Fruit fly (Drosophila melanogaster): Measurements from ENCODE around the gene PolD1.
A peak's percentile ranks its signal among the peaks of the same experiment; 100 is the strongest.

Gene PolD1

dm6 chr3L:16026065-16026789 lies 38.6 kb upstream of the PolD1 start (continued):
- peak; percentile 7 for TF ChIP-seq CG3065 (GFP tag; optimal IDR thresholded peaks at IDR 0.05)
- peak; percentile 36 for TF ChIP-seq CG7556 (GFP tag; optimal IDR thresholded peaks at IDR 0.05)
- no peak for TF ChIP-seq Oaz (GFP tag; IDR thresholded peaks at IDR 0.05)
- no peak for TF ChIP-seq CG30431 (GFP tag; optimal IDR thresholded peaks at IDR 0.05)
- no peak for TF ChIP-seq tx (GFP tag; optimal IDR thresholded peaks at IDR 0.05)
- peak; percentile 42 for TF ChIP-seq pho (GFP tag; optimal IDR thresholded peaks at IDR 0.05)
- TF ChIP-seq al (GFP tag; IDR thresholded peaks at IDR 0.05) = no peak
- TF ChIP-seq fru (optimal IDR thresholded peaks at IDR 0.05) = no peak
- peak; percentile 55 for TF ChIP-seq CG31365 (tag; optimal IDR thresholded peaks at IDR 0.05)
- TF ChIP-seq jumu (GFP tag; optimal IDR thresholded peaks at IDR 0.05) = peak; percentile 63
- TF ChIP-seq CG6175 (GFP tag; IDR thresholded peaks at IDR 0.05) = peak; percentile 89
- TF ChIP-seq bowl (GFP tag; IDR thresholded peaks at IDR 0.05) = peak; percentile 79
- peak; percentile 78 for TF ChIP-seq caup (GFP tag; optimal IDR thresholded peaks at IDR 0.05; ENCODE audit: severe bottlenecking)
- TF ChIP-seq CG14441 (GFP tag; IDR thresholded peaks at IDR 0.05) = peak; percentile 6; the same call in 1 of the 2 replicates
- 0 out of 2 replicates have a peak, but pooled peaks have one; percentile 29 for TF ChIP-seq gsb (GFP tag; IDR thresholded peaks at IDR 0.05)
- peak; percentile 59 for TF ChIP-seq Bdp1 (GFP tag; optimal IDR thresholded peaks at IDR 0.05)
- TF ChIP-seq yki (optimal IDR thresholded peaks at IDR 0.05) = no peak
- TF ChIP-seq CG33213 (GFP tag; optimal IDR thresholded peaks at IDR 0.05) = peak; percentile 70
- no peak; the same call in 1 of the 2 replicates for TF ChIP-seq CG5953 (GFP tag; IDR thresholded peaks at IDR 0.05)
- TF ChIP-seq CG2875 (GFP tag; optimal IDR thresholded peaks at IDR 0.05) = peak; percentile 87
- TF ChIP-seq seq (GFP tag; IDR thresholded peaks at IDR 0.05) = peak; percentile 48; the same call in 1 of the 2 replicates
- TF ChIP-seq CG9437 (GFP tag; optimal IDR thresholded peaks at IDR 0.05) = peak; percentile 11
- peak; percentile 53 for TF ChIP-seq CG5180 (GFP tag; optimal IDR thresholded peaks at IDR 0.05)
- peak; percentile 87 for TF ChIP-seq CG2202 (tag; optimal IDR thresholded peaks at IDR 0.05)
- TF ChIP-seq CG15696 (tag; optimal IDR thresholded peaks at IDR 0.05) = peak; percentile 69
- peak; percentile 91 for TF ChIP-seq fd64A (GFP tag; optimal IDR thresholded peaks at IDR 0.05)
- TF ChIP-seq tin (GFP tag; optimal IDR thresholded peaks at IDR 0.05) = no peak
- TF ChIP-seq CG18262 (tag; optimal IDR thresholded peaks at IDR 0.05) = peak; percentile 40
- TF ChIP-seq CG12769 (tag; optimal IDR thresholded peaks at IDR 0.05) = peak; percentile 70
- peak; percentile 57; the same call in 1 of the 2 replicates for TF ChIP-seq Adf1 (GFP tag; IDR thresholded peaks at IDR 0.05)
- TF ChIP-seq CG11093 (GFP tag; IDR thresholded peaks at IDR 0.05) = peak; percentile 37; the same call in 1 of the 3 replicates
- peak; percentile 40 for TF ChIP-seq pum (GFP tag; optimal IDR thresholded peaks at IDR 0.05)
- TF ChIP-seq fd96Cb (tag; optimal IDR thresholded peaks at IDR 0.05) = peak; percentile 4
- TF ChIP-seq sob (GFP tag; IDR thresholded peaks at IDR 0.05) = peak; percentile 80
- peak; percentile 36 for TF ChIP-seq CG2116 (GFP tag; optimal IDR thresholded peaks at IDR 0.05)
- TF ChIP-seq CoRest (tag; optimal IDR thresholded peaks at IDR 0.05) = peak; percentile 11
- no peak for TF ChIP-seq CG10147 (GFP tag; optimal IDR thresholded peaks at IDR 0.05)
- no peak for TF ChIP-seq unc-4 (GFP tag; IDR thresholded peaks at IDR 0.05; ENCODE audit: partially characterized antibody)
- no peak for TF ChIP-seq Neu2 (GFP tag; optimal IDR thresholded peaks at IDR 0.05; ENCODE audit: borderline replicate concordance)
- peak; percentile 34 for TF ChIP-seq bigmax (GFP tag; optimal IDR thresholded peaks at IDR 0.05)
- TF ChIP-seq CG34224 (GFP tag; IDR thresholded peaks at IDR 0.05; ENCODE audit: partially characterized antibody) = no peak
- TF ChIP-seq Gug (GFP tag; IDR thresholded peaks at IDR 0.05) = no peak; the same call in 3 of the 4 replicates
- TF ChIP-seq tgo (GFP tag; IDR thresholded peaks at IDR 0.05) = peak; percentile 41; the same call in 1 of the 3 replicates
- TF ChIP-seq CG6813 (GFP tag; optimal IDR thresholded peaks at IDR 0.05) = peak; percentile 79
- TF ChIP-seq zen2 (GFP tag; IDR thresholded peaks at IDR 0.05; ENCODE audit: partially characterized antibody) = no peak
- TF ChIP-seq CG2889 (GFP tag; IDR thresholded peaks at IDR 0.05) = no peak
- no peak for TF ChIP-seq Mrtf (GFP tag; IDR thresholded peaks at IDR 0.05)
- peak; percentile 78 for TF ChIP-seq lab (GFP tag; optimal IDR thresholded peaks at IDR 0.05)
- TF ChIP-seq ro (GFP tag; IDR thresholded peaks at IDR 0.05) = no peak
- peak; percentile 72 for TF ChIP-seq CG6854 (GFP tag; optimal IDR thresholded peaks at IDR 0.05)
